Fruit fly (Drosophila melanogaster) S2 (cell line): ENCODE results near the gene smash.

Source experiments
- CG8478 ChIP-seq: fragments of >200 bp; optimal IDR thresholded peaks from 2 replicates; lab custom pipeline; 2018
- CTCF ChIP-seq, 2 experiments: fragments of >200 bp; optimal IDR thresholded peaks; 2 replicates each; lab custom pipeline; 2018

- peak; percentile 22 to 25 for TF ChIP-seq CTCF (optimal IDR thresholded peaks at IDR 0.05; lab: Kevin White, UChicago)
- no peak for TF ChIP-seq CG8478
These were observed at the start of gene smash for dm6 chr3R:4658991-4659933.
